Fruit fly (Drosophila melanogaster) whole organism, embryonic: Measurements from ENCODE around the gene vnd.

Experiments used
- CG31441 ChIP-seq: fragments of 200-800 bp; sonication (Bioruptor generic); IDR thresholded peaks from 2 replicates; pipeline ENCODE4 v1.3.6; 2022; ENCODE audit warnings: missing biosample characterization, missing genetic modification characterization
- CG6765 ChIP-seq: fragments of 200-800 bp; sonication (Bioruptor generic); optimal IDR thresholded peaks from 3 replicates; lab custom pipeline; 2017; ENCODE audit warnings: missing biosample characterization, mild to moderate bottlenecking, missing genetic modification characterization
- CG7745 ChIP-seq: fragments of 200-800 bp; sonication (Bioruptor generic); optimal IDR thresholded peaks from 2 replicates; lab custom pipeline; 2018; ENCODE audit warnings: missing biosample characterization, mild to moderate bottlenecking, missing genetic modification characterization, moderate library complexity
- CG8944 ChIP-seq: fragments of 200-800 bp; sonication (Bioruptor generic); optimal IDR thresholded peaks from 3 replicates; lab custom pipeline; 2016; ENCODE audit warnings: missing biosample characterization, missing genetic modification characterization
- Dref ChIP-seq: fragments of 200-800 bp; sonication (Bioruptor generic); IDR thresholded peaks from 2 replicates; pipeline ENCODE4 v1.3.6; 2022; ENCODE audit warnings: missing biosample characterization, missing genetic modification characterization
- caup ChIP-seq: fragments of 200-800 bp; sonication (Bioruptor generic); optimal IDR thresholded peaks from 3 replicates; lab custom pipeline; 2017; ENCODE audit warnings: missing biosample characterization, mild to moderate bottlenecking, missing genetic modification characterization, moderate library complexity; ENCODE audit not compliant: severe bottlenecking
- dan ChIP-seq: fragments of 200-800 bp; sonication (Bioruptor generic); IDR thresholded peaks from 2 replicates; pipeline ENCODE4 v1.3.6; 2022; ENCODE audit warnings: missing biosample characterization, missing genetic modification characterization
- dimm ChIP-seq: fragments of 200-800 bp; sonication (Bioruptor generic); IDR thresholded peaks from 2 replicates; pipeline ENCODE4 v1.3.6; 2022; ENCODE audit warnings: missing biosample characterization, missing genetic modification characterization
- rib ChIP-seq: fragments of 200-800 bp; sonication (Bioruptor generic); IDR thresholded peaks from 2 replicates; pipeline ENCODE4 v1.3.6; 2022; ENCODE audit warnings: missing biosample characterization, missing genetic modification characterization

dm6 chrX:635495-636142 lies 53.7 kb downstream of the vnd start, which contains the start of gene Dredd:
- TF ChIP-seq Dref = peak; percentile 76
- TF ChIP-seq rib (GFP tag; lab: Robert Waterston, UW) = peak; percentile 47; the same call in 1 of the 2 replicates
- no peak for TF ChIP-seq CG7745 (tag; lab: Kevin White, UChicago)
- no peak for TF ChIP-seq CG6765
- TF ChIP-seq dan (GFP tag; lab: Robert Waterston, UW) = no peak
- TF ChIP-seq caup (GFP tag; lab: Kevin White, UChicago) = no peak
- TF ChIP-seq CG8944 (GFP tag; lab: Kevin White, UChicago) = no peak
- peak; percentile 44; the same call in 1 of the 2 replicates for TF ChIP-seq CG31441 (GFP tag; lab: Robert Waterston, UW)
- TF ChIP-seq dimm = no peak
